Fruit fly (Drosophila melanogaster) whole organism, prepupa: ENCODE data around the gene GNBP1.

Experiments used
- CG10631 ChIP-seq: fragments of 200-800 bp; sonication (Bioruptor generic); optimal IDR thresholded peaks from 2 replicates; lab custom pipeline; 2016; ENCODE audit warnings: missing biosample characterization, missing genetic modification characterization
- CG10669 ChIP-seq: fragments of 200-800 bp; sonication (Bioruptor generic); optimal IDR thresholded peaks from 3 replicates; lab custom pipeline; 2018; ENCODE audit warnings: missing biosample characterization, mild to moderate bottlenecking, missing genetic modification characterization, moderate library complexity
- CG11762 ChIP-seq: fragments of 200-800 bp; sonication (Bioruptor generic); optimal IDR thresholded peaks from 3 replicates; lab custom pipeline; 2016; ENCODE audit warnings: missing biosample characterization, missing genetic modification characterization; ENCODE audit not compliant: insufficient read depth
- CG11902 ChIP-seq: fragments of 200-800 bp; sonication (Bioruptor generic); optimal IDR thresholded peaks from 3 replicates; lab custom pipeline; 2016; ENCODE audit warnings: missing biosample characterization, missing genetic modification characterization
- CG15336 ChIP-seq: fragments of 200-800 bp; sonication (Bioruptor generic); IDR thresholded peaks from 2 replicates; pipeline ENCODE4 v1.3.6; 2022; ENCODE audit warnings: missing biosample characterization, missing genetic modification characterization
- CG31627 ChIP-seq: fragments of 200-800 bp; sonication (Bioruptor generic); optimal IDR thresholded peaks from 3 replicates; lab custom pipeline; 2016; ENCODE audit warnings: missing biosample characterization, missing genetic modification characterization
- CG3919 ChIP-seq: fragments of 200-800 bp; sonication (Bioruptor generic); optimal IDR thresholded peaks from 3 replicates; lab custom pipeline; 2016; ENCODE audit warnings: missing biosample characterization, missing genetic modification characterization
- CG6163 ChIP-seq: fragments of 200-800 bp; sonication (Bioruptor generic); IDR thresholded peaks from 3 replicates; pipeline ENCODE4 v1.3.6; 2022; ENCODE audit warnings: missing biosample characterization, missing genetic modification characterization
- CG6854 ChIP-seq: fragments of 200-800 bp; sonication (Bioruptor generic); optimal IDR thresholded peaks from 2 replicates; lab custom pipeline; 2017; ENCODE audit warnings: missing biosample characterization, mild to moderate bottlenecking, missing genetic modification characterization
- CG7368 ChIP-seq: fragments of 200-800 bp; sonication (Bioruptor generic); optimal IDR thresholded peaks from 3 replicates; lab custom pipeline; 2016; ENCODE audit warnings: missing biosample characterization, missing genetic modification characterization
- CG8119 ChIP-seq: fragments of 200-800 bp; sonication (Bioruptor generic); IDR thresholded peaks from 3 replicates; pipeline ENCODE4 v1.3.6; 2022; ENCODE audit warnings: missing biosample characterization, missing genetic modification characterization
- Eip93F ChIP-seq: fragments of 200-800 bp; sonication (Bioruptor generic); optimal IDR thresholded peaks from 2 replicates; lab custom pipeline; 2016; ENCODE audit warnings: missing biosample characterization, mild to moderate bottlenecking, missing genetic modification characterization
- Ets96B ChIP-seq: fragments of 200-800 bp; optimal IDR thresholded peaks from 2 replicates; lab custom pipeline; 2019; ENCODE audit warnings: missing biosample characterization, mild to moderate bottlenecking, missing genetic modification characterization, moderate library complexity
- Hr39 ChIP-seq: fragments of 200-800 bp; sonication (Bioruptor generic); optimal IDR thresholded peaks from 2 replicates; lab custom pipeline; 2016; ENCODE audit warnings: missing biosample characterization, missing genetic modification characterization
- Hr4 ChIP-seq: fragments of 200-800 bp; sonication (Bioruptor generic); optimal IDR thresholded peaks from 3 replicates; lab custom pipeline; 2016; ENCODE audit warnings: missing biosample characterization, missing genetic modification characterization
- Lpt ChIP-seq: fragments of 200-800 bp; sonication (Bioruptor generic); optimal IDR thresholded peaks from 3 replicates; lab custom pipeline; 2016; ENCODE audit warnings: missing biosample characterization, missing genetic modification characterization
- Met ChIP-seq: fragments of 200-800 bp; sonication (Bioruptor generic); optimal IDR thresholded peaks from 3 replicates; lab custom pipeline; 2016; ENCODE audit warnings: missing biosample characterization, missing genetic modification characterization
- Sox102F ChIP-seq: fragments of 200-800 bp; sonication (Bioruptor generic); optimal IDR thresholded peaks from 2 replicates; lab custom pipeline; 2016; ENCODE audit warnings: missing biosample characterization, mild to moderate bottlenecking, missing genetic modification characterization
- Sox14 ChIP-seq: fragments of 200-800 bp; sonication (Bioruptor generic); optimal IDR thresholded peaks from 3 replicates; lab custom pipeline; 2016; ENCODE audit warnings: missing biosample characterization, missing genetic modification characterization
- achi ChIP-seq: fragments of 200-800 bp; sonication (Bioruptor generic); optimal IDR thresholded peaks from 3 replicates; lab custom pipeline; 2016; ENCODE audit warnings: missing biosample characterization, missing genetic modification characterization
- eg ChIP-seq: fragments of 200-800 bp; sonication (Bioruptor generic); IDR thresholded peaks from 3 replicates; pipeline ENCODE4 v1.3.6; 2022; ENCODE audit warnings: missing biosample characterization, missing genetic modification characterization
- net ChIP-seq: fragments of 200-800 bp; sonication (Bioruptor generic); optimal IDR thresholded peaks from 3 replicates; lab custom pipeline; 2016; ENCODE audit warnings: missing biosample characterization, missing genetic modification characterization
- salr ChIP-seq, 2 experiments: fragments of 200-800 bp; sonication (Bioruptor generic); optimal IDR thresholded peaks; 3 replicates each; lab custom pipeline; 2016 to 2018; ENCODE audit warnings: missing biosample characterization in 2 of 2, missing genetic modification characterization in 2 of 2, mild to moderate bottlenecking in 1 of 2

Gene GNBP1

DNA sequence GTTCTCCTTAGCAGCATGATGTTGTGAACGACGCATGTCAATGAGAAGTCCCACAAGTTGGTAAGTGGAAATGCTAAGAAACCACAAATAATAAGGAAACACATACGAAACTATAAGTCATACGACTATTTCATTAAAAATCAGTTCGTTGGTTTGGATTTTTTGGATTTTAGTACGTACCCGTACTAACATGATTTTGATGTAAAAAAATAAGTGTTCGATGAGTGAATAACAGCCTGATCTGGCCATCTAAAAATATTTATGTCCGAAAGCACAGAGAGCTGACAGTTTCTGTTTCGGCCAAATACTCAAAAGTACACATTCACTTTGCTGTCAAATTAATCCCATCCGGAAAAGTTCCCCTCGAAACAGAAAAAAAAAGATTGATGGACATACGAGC is 18.3 kb downstream of the GNBP1 start, which contains the start of gene CG6893:
Gene CG6893 (plus strand): TSS at position 301 of the 400 bp plus-strand sequence.
- TF ChIP-seq Lpt (GFP tag; lab: Kevin White, UChicago) (no peak), CG15336 (GFP tag; lab: Robert Waterston, UW) (no peak), Eip93F (no peak), Sox102F (GFP tag; lab: Kevin White, UChicago) (no peak), CG31627 (GFP tag; lab: Kevin White, UChicago) (no peak), eg (GFP tag; lab: Robert Waterston, UW) (no peak), Hr39 (no peak), CG10631 (GFP tag; lab: Kevin White, UChicago) (no peak), CG11762 (GFP tag; lab: Kevin White, UChicago) (no peak), CG8119 (no peak), Ets96B (tag; lab: Kevin White, UChicago) (no peak), Met (GFP tag; lab: Kevin White, UChicago) (no peak), CG3919 (GFP tag; lab: Kevin White, UChicago) (no peak), CG7368 (GFP tag; lab: Kevin White, UChicago) (no peak), salr (GFP tag; optimal IDR thresholded peaks at IDR 0.05; lab: Kevin White, UChicago) (no peak), Sox14 (GFP tag; lab: Kevin White, UChicago) (no peak), Hr4 (GFP tag; lab: Kevin White, UChicago) (no peak)

DNA sequence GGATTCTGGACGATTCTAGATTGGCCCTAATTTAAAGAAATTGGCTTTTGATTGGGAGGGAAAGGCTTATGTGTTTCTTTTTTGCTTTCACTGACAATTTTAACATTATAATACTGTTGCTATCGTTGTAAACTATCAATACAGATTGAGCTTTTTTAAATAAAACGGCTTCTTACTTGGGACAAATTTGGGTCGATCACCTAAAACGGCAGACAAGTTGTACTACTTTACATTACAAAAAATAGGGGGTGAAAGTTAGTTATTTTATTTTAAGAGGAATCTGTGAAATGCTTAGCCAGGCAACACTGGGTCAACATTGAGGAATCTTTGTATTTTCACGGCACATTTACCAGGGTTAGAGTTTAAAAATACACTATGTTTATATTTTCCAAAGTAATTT is 22.7 kb downstream of the GNBP1 start, which contains the start of gene Dic4:
Gene Dic4 (minus strand): TSS at position 101 of the 400 bp plus-strand sequence.
- TF ChIP-seq CG11902 (GFP tag; lab: Kevin White, UChicago) (no peak), Sox102F (GFP tag; lab: Kevin White, UChicago) (no peak)

DNA sequence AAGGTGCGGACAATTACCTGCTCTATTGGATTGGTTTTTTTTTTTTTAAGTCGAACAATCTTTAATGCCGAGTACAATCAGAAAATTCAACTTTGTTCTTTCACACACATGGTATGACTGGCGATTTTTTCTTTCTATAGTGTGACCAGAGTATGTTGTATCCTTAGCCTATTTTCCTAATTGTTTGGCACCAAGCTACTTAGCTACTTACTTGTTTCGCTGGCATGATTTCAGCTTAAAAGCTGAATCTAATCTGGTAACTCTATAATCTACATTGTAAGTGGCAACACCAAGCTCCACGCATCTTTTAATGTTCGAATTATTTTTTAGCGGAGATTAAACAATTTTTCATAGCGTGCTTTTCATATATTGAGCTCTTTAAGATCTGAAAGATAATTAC is 47.6 kb downstream of the GNBP1 start, which contains the start of gene CG12477:
Gene CG12477 (minus strand): TSS at position 101 of the 400 bp plus-strand sequence.
- no peak for TF ChIP-seq CG10669 (GFP tag; lab: Kevin White, UChicago)
- TF ChIP-seq Sox14 (GFP tag; lab: Kevin White, UChicago): no peak
- no peak for TF ChIP-seq CG6854 (GFP tag; lab: Kevin White, UChicago)
- no peak for TF ChIP-seq net (GFP tag; lab: Kevin White, UChicago)
- TF ChIP-seq achi (GFP tag; lab: Kevin White, UChicago): no peak
- TF ChIP-seq CG6163: no peak
